Worm (Caenorhabditis elegans): ENCODE data around the gene lgc-19.

The lgc-19 gene

ce11 chrIV:15964307-15964706 lies 1.8 kb upstream of the lgc-19 start, which contains the start of gene Y105C5B.18:
Gene Y105C5B.18, plus strand, starts transcription at chrIV:15964607.
- TF ChIP-seq nhr-25 (tag; optimal IDR thresholded peaks at IDR 0.05) (no peak), nhr-76 (tag; optimal IDR thresholded peaks at IDR 0.05) (no peak), nhr-43 (tag; optimal IDR thresholded peaks at IDR 0.05; ENCODE audit: poor library complexity, severe bottlenecking) (no peak), fkh-2 (tag; optimal IDR thresholded peaks at IDR 0.05) (no peak), nhr-11 (tag; optimal IDR thresholded peaks at IDR 0.05) (no peak), pha-4 (tag; optimal IDR thresholded peaks at IDR 0.05) (no peak), jun-1 (tag; optimal IDR thresholded peaks at IDR 0.05) (no peak), zag-1 (tag; optimal IDR thresholded peaks at IDR 0.05) (no peak), egl-27 (tag; optimal IDR thresholded peaks at IDR 0.05) (no peak), nhr-12 (tag; optimal IDR thresholded peaks at IDR 0.05) (no peak), hmg-11 (tag; optimal IDR thresholded peaks at IDR 0.05) (no peak), eor-1 (tag; optimal IDR thresholded peaks at IDR 0.05) (no peak), ztf-4 (tag; optimal IDR thresholded peaks at IDR 0.05) (no peak), pqm-1 (tag; optimal IDR thresholded peaks at IDR 0.05) (no peak), daf-12 (tag; optimal IDR thresholded peaks at IDR 0.05) (no peak), fkh-10 (GFP tag; optimal IDR thresholded peaks at IDR 0.05) (no peak), ama-1 (optimal IDR thresholded peaks at IDR 0.05) (no peak), skn-1 (tag; optimal IDR thresholded peaks at IDR 0.05) (no peak), nhr-67 (tag; optimal IDR thresholded peaks at IDR 0.05) (no peak), unc-62 (GFP tag; optimal IDR thresholded peaks at IDR 0.05) (no peak)

ce11 chrIV:15962801-15963200 lies 289 bp upstream of the lgc-19 start, which contains the start of gene Y105C5B.17:
Gene Y105C5B.17, plus strand, starts transcription at chrIV:15963101.
- no peak for TF ChIP-seq lsy-12 (tag; optimal IDR thresholded peaks at IDR 0.05)
- no peak for TF ChIP-seq fkh-10 (GFP tag; optimal IDR thresholded peaks at IDR 0.05)
- TF ChIP-seq zag-1 (tag; optimal IDR thresholded peaks at IDR 0.05): no peak
- TF ChIP-seq nhr-43 (tag; optimal IDR thresholded peaks at IDR 0.05; ENCODE audit: poor library complexity, severe bottlenecking): no peak
- no peak for TF ChIP-seq lin-39 (tag; optimal IDR thresholded peaks at IDR 0.05)
- no peak for TF ChIP-seq egl-27 (tag; optimal IDR thresholded peaks at IDR 0.05)
- TF ChIP-seq mml-1 (tag; optimal IDR thresholded peaks at IDR 0.05): no peak
- TF ChIP-seq nhr-28 (tag; optimal IDR thresholded peaks at IDR 0.05): no peak
- TF ChIP-seq skn-1 (tag; optimal IDR thresholded peaks at IDR 0.05): no peak
- TF ChIP-seq elt-3 (tag; optimal IDR thresholded peaks at IDR 0.05): no peak
- no peak for TF ChIP-seq nhr-25 (tag; optimal IDR thresholded peaks at IDR 0.05)
- TF ChIP-seq snpc-4 (tag; optimal IDR thresholded peaks at IDR 0.05): no peak
- TF ChIP-seq nhr-77 (tag; optimal IDR thresholded peaks at IDR 0.05): no peak
- TF ChIP-seq nhr-11 (tag; optimal IDR thresholded peaks at IDR 0.05): no peak
- TF ChIP-seq nhr-67 (tag; optimal IDR thresholded peaks at IDR 0.05): no peak
- no peak for TF ChIP-seq unc-39 (tag; optimal IDR thresholded peaks at IDR 0.05)

DNA sequence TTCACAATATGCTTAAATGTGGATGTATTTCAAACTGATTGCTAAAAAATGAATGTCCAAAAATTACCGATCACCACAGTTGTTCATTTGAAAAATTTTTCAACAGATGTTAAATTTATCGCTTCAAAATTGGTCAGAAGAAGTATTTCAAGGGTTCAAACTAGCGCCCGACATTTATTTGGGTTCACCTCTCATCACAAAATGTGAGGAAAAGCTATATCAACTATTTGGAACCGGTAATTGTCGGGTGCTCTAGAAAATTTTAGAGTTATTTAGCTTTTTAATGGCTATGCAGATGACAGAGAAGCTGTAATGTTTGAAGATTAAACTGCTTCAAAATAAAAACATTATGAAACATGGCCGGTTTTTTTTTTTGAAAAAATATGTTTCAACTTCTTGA lies 1.4 kb downstream of the lgc-19 start:
- no peak for TF ChIP-seq skn-1 (tag; optimal IDR thresholded peaks at IDR 0.05)
- no peak for TF ChIP-seq mdl-1 (tag; optimal IDR thresholded peaks at IDR 0.05)
- TF ChIP-seq aly-2 (tag; optimal IDR thresholded peaks at IDR 0.05): no peak
- TF ChIP-seq elt-3 (tag; optimal IDR thresholded peaks at IDR 0.05): no peak
- no peak for TF ChIP-seq egl-27 (tag; optimal IDR thresholded peaks at IDR 0.05)

DNA sequence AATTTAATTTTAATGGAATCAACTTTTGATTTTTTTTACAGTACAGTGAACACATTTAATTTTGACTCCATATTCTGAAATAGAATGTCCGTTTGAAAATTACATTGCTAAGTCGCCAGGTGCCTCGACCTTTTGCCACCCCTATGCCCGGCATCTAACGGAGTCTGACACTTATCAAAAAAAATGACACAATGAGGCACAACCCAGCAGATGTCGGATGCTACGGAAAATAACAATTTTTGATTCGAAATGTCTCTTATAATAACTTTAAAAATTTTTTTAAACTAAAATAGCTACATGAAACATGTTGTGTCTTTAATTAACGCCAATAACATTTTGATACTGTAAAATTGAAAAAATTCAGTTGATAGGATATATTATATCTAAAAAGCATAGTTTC lies 7.2 kb downstream of the lgc-19 start:
- no peak for TF ChIP-seq fkh-2 (tag; optimal IDR thresholded peaks at IDR 0.05)
- TF ChIP-seq eor-1 (tag; optimal IDR thresholded peaks at IDR 0.05): no peak
- no peak for TF ChIP-seq fkh-10 (GFP tag; optimal IDR thresholded peaks at IDR 0.05)
- TF ChIP-seq nhr-43 (tag; optimal IDR thresholded peaks at IDR 0.05; ENCODE audit: poor library complexity, severe bottlenecking): no peak
- no peak for TF ChIP-seq elt-2 (tag; optimal IDR thresholded peaks at IDR 0.05)

DNA sequence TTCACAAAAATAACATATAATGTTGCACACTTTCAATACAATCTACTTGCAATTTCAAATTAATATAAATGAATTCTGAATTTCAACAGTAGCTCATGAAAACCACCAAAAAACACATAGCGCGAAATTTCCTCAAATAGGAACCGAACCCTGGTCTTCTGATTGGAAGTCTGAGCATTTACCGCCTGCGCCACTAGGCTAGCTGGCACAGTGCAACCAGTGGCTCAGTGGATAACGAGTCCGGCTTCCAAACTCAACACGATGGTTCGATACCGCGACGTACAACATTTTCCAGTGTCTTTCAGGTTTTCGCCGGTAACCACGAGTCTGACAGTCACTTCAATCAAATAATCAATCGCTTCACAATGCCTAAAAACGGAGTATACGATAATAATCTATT lies 8.8 kb downstream of the lgc-19 start:
- TF ChIP-seq nhr-77 (tag; optimal IDR thresholded peaks at IDR 0.05) (no peak), hmg-11 (tag; optimal IDR thresholded peaks at IDR 0.05) (no peak), unc-62 (GFP tag; optimal IDR thresholded peaks at IDR 0.05) (no peak), pqm-1 (tag; optimal IDR thresholded peaks at IDR 0.05) (no peak), nhr-25 (tag; optimal IDR thresholded peaks at IDR 0.05) (no peak), mml-1 (tag; optimal IDR thresholded peaks at IDR 0.05) (no peak), ceh-16 (tag; optimal IDR thresholded peaks at IDR 0.05) (no peak), ama-1 (optimal IDR thresholded peaks at IDR 0.05) (no peak), nhr-43 (tag; optimal IDR thresholded peaks at IDR 0.05; ENCODE audit: poor library complexity, severe bottlenecking) (no peak), lsy-12 (tag; optimal IDR thresholded peaks at IDR 0.05) (no peak), zag-1 (tag; optimal IDR thresholded peaks at IDR 0.05) (no peak), mdl-1 (tag; optimal IDR thresholded peaks at IDR 0.05) (no peak), elt-1 (tag; optimal IDR thresholded peaks at IDR 0.05) (no peak), ceh-28 (tag; optimal IDR thresholded peaks at IDR 0.05) (no peak)
